Fruit fly (Drosophila melanogaster) whole organism, prepupa: ENCODE data around the gene trbd.

Source experiments
- CG15336 ChIP-seq: fragments of 200-800 bp; sonication (Bioruptor generic); IDR thresholded peaks from 2 replicates; pipeline ENCODE4 v1.3.6; 2022; ENCODE audit warnings: missing biosample characterization, missing genetic modification characterization
- Eip78C ChIP-seq: fragments of 200-800 bp; sonication (Bioruptor generic); peaks from one replicate; lab custom pipeline; 2016; ENCODE audit warnings: missing biosample characterization, missing genetic modification characterization
- Hr38 ChIP-seq: sonication (Bioruptor generic); optimal IDR thresholded peaks from 2 replicates; lab custom pipeline; 2016; ENCODE audit warnings: missing biosample characterization, missing genetic modification characterization
- Met ChIP-seq: fragments of 200-800 bp; sonication (Bioruptor generic); optimal IDR thresholded peaks from 3 replicates; lab custom pipeline; 2016; ENCODE audit warnings: missing biosample characterization, missing genetic modification characterization
- Smox ChIP-seq: fragments of 200-800 bp; sonication (Bioruptor generic); optimal IDR thresholded peaks from 3 replicates; lab custom pipeline; 2016; ENCODE audit warnings: missing biosample characterization, missing genetic modification characterization
- Sox102F ChIP-seq: fragments of 200-800 bp; sonication (Bioruptor generic); optimal IDR thresholded peaks from 2 replicates; lab custom pipeline; 2016; ENCODE audit warnings: missing biosample characterization, mild to moderate bottlenecking, missing genetic modification characterization
- Sox14 ChIP-seq: fragments of 200-800 bp; sonication (Bioruptor generic); optimal IDR thresholded peaks from 3 replicates; lab custom pipeline; 2016; ENCODE audit warnings: missing biosample characterization, missing genetic modification characterization
- spab ChIP-seq: fragments of 200-800 bp; sonication (Bioruptor generic); optimal IDR thresholded peaks from 2 replicates; lab custom pipeline; 2017; ENCODE audit warnings: missing biosample characterization, mild to moderate bottlenecking, missing genetic modification characterization, missing genetic modification reagents

DNA sequence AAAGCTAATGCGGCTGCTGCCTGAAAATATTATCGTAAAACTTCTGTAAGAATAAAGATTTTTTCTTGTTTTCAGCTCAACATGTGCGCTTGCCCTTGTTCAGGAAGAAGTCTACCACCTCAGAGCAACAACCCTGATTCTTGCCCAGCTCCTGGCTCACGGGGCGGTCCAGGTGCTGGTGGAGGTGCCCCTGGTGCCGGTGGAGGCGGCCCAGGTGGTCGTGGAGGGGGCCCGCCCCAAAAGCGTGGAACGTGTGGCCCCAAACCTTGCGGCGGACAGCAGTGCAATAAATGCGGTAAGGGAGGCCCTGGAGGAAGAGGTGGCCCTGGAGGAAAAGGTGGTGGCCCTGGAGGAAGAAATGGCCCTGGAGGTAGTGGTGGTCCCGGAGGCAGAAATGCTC, 33.2 kb upstream of the trbd start:
- no peak for TF ChIP-seq spab (GFP tag; lab: Kevin White, UChicago)
- TF ChIP-seq Hr38 (GFP tag; lab: Kevin White, UChicago): no peak
- no peak for TF ChIP-seq Smox (GFP tag; lab: Kevin White, UChicago)
- TF ChIP-seq Sox102F: no peak
- TF ChIP-seq Sox14: no peak
- no peak for TF ChIP-seq CG15336 (GFP tag; lab: Robert Waterston, UW)
- no peak for TF ChIP-seq Met (GFP tag; lab: Kevin White, UChicago)
- no peak for TF ChIP-seq Eip78C (GFP tag; lab: Kevin White, UChicago)
